Worm (Caenorhabditis elegans) whole organism, early embryonic: ENCODE results near the gene srv-24.
"Not testable (repeated sequence)": the region's sequence is repeated elsewhere in the genome, so short reads cannot be mapped to it uniquely, and the experiment has no call there.

Source experiments
- B0310.2 ChIP-seq: sonication (generic microtip); optimal IDR thresholded peaks from 2 replicates; lab custom pipeline; 2016; ENCODE audit warnings: mild to moderate bottlenecking, missing genetic modification characterization, missing compliant biosample characterization
- F13C5.2 ChIP-seq: sonication (generic microtip); optimal IDR thresholded peaks from 2 replicates; lab custom pipeline; 2017; ENCODE audit warnings: mild to moderate bottlenecking, missing genetic modification characterization, inconsistent platforms, missing compliant biosample characterization
- aly-1 ChIP-seq: sonication (generic microtip); optimal IDR thresholded peaks from 2 replicates; lab custom pipeline; 2016; ENCODE audit warnings: missing genetic modification characterization, missing compliant biosample characterization
- ama-1 ChIP-seq: fragments of 150-350 bp; optimal IDR thresholded peaks from 2 replicates; lab custom pipeline; 2014
- ceh-13 ChIP-seq: fragments of 200-800 bp; sonication (Bioruptor generic); optimal IDR thresholded peaks from 2 replicates; lab custom pipeline; 2018; ENCODE audit warnings: mild to moderate bottlenecking, missing genetic modification characterization, missing compliant biosample characterization
- ceh-36 ChIP-seq: sonication (generic microtip); optimal IDR thresholded peaks from 2 replicates; lab custom pipeline; 2016; ENCODE audit warnings: missing genetic modification characterization, inconsistent platforms, missing compliant biosample characterization
- ets-7 ChIP-seq: sonication (generic microtip); optimal IDR thresholded peaks from 2 replicates; lab custom pipeline; 2016; ENCODE audit warnings: missing genotype, missing genetic modification characterization, missing compliant biosample characterization
- flt-1 ChIP-seq: fragments of 200-800 bp; sonication (Bioruptor generic); IDR thresholded peaks from 2 replicates; pipeline ENCODE4 v1.3.6; 2022; ENCODE audit warnings: missing genetic modification characterization, missing compliant biosample characterization
- hmbx-1 ChIP-seq: sonication (generic microtip); optimal IDR thresholded peaks from 2 replicates; lab custom pipeline; 2016; ENCODE audit warnings: mild to moderate bottlenecking, missing genetic modification characterization, missing compliant biosample characterization
- hmg-4 ChIP-seq: fragments of 200-800 bp; sonication (Bioruptor generic); optimal IDR thresholded peaks from 2 replicates; lab custom pipeline; 2018; ENCODE audit warnings: mild to moderate bottlenecking, missing genetic modification characterization, missing compliant biosample characterization
- hnd-1 ChIP-seq: sonication (generic microtip); optimal IDR thresholded peaks from 2 replicates; lab custom pipeline; 2016; ENCODE audit warnings: missing genetic modification characterization, missing compliant biosample characterization
- pes-1 ChIP-seq: fragments of 200-800 bp; sonication (Bioruptor generic); IDR thresholded peaks from 2 replicates; pipeline ENCODE4 v1.3.6; 2022; ENCODE audit warnings: missing genetic modification reagents, missing genetic modification characterization, missing compliant biosample characterization
- scrt-1 ChIP-seq: fragments of 200-800 bp; sonication (Bioruptor generic); IDR thresholded peaks from 2 replicates; pipeline ENCODE4 v1.3.6; 2022; ENCODE audit warnings: missing genetic modification characterization, missing compliant biosample characterization
- sea-1 ChIP-seq: fragments of 200-800 bp; sonication (Bioruptor generic); conservative IDR thresholded peaks from 2 replicates; pipeline ENCODE4 v1.3.6; 2022; ENCODE audit warnings: missing genetic modification characterization, missing compliant biosample characterization
- tbx-11 ChIP-seq: fragments of 200-800 bp; sonication (Bioruptor generic); IDR thresholded peaks from 2 replicates; pipeline ENCODE4 v1.3.6; 2022; ENCODE audit warnings: missing genetic modification characterization, missing compliant biosample characterization
- tbx-37 ChIP-seq: fragments of 200-800 bp; sonication (Bioruptor generic); conservative IDR thresholded peaks from 2 replicates; pipeline ENCODE4 v1.3.6; 2022; ENCODE audit warnings: missing genetic modification reagents, missing genetic modification characterization, missing compliant biosample characterization
- tra-4 ChIP-seq: sonication (generic microtip); optimal IDR thresholded peaks from 2 replicates; lab custom pipeline; 2017; ENCODE audit warnings: missing genetic modification characterization, missing compliant biosample characterization

The srv-24 gene

DNA sequence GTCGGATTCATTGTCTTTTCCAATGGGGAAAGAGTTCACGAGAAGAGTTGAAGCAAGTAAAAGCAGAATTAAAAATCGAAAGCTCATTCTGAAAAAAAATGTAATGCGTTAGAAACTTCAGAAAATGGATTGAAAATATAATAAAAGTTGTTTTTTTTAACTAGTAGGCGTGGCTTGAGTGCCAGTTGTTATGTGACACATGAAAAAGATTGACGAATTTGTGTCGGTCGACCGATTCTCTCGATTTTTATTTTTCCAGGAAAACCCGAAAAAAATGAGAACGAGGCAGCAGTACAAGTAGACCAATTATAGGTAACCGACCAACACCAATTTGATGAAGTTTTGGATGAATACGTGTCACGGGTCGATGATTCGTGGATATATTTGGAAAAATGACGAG, 30.9 kb downstream of the srv-24 start, which contains the start of gene nlp-16:
nlp-16 (minus strand) TSS at position 101 of the 400 bp plus-strand sequence.
- TF ChIP-seq pes-1 (GFP tag; lab: Robert Waterston, UW) (no peak), tbx-11 (GFP tag; lab: Robert Waterston, UW) (no peak), hnd-1 (no peak), ama-1 (lab: Kevin White, UChicago) (no peak), ceh-36 (tag; lab: Kevin White, UChicago) (no peak), scrt-1 (GFP tag; lab: Robert Waterston, UW) (no peak), sea-1 (GFP tag; lab: Robert Waterston, UW) (no peak), ceh-13 (GFP tag; lab: Kevin White, UChicago) (no peak), F13C5.2 (tag; lab: Kevin White, UChicago) (no peak), flt-1 (GFP tag; lab: Robert Waterston, UW) (no peak), hmbx-1 (tag; lab: Kevin White, UChicago) (no peak), hmg-4 (GFP tag; lab: Kevin White, UChicago) (no peak), tbx-37 (GFP tag; lab: Robert Waterston, UW) (no peak), aly-1 (no peak), B0310.2 (no peak), tra-4 (tag; lab: Kevin White, UChicago) (no peak), ets-7 (tag; lab: Kevin White, UChicago) (no peak)

DNA sequence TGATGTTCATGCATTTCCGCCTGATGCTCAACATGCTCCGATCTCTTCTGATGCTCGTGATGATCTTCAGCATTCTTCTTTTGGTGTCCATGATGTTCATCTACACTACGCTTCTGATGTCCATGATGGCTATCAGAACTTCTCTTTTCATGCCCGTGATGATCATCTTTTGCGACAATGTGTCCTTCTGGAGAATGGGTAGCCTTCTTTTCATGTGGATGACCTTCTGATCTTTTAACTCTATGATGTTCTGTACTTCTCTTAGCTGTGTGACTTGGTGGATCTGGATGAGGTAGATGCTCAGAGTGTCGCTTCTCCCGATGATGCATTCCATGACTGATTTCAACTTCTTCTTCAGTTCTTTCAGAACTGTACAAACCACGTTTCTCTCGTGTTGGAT, 31.7 kb downstream of the srv-24 start:
- TF ChIP-seq ama-1 (lab: Kevin White, UChicago) (no peak), hmg-4 (GFP tag; lab: Kevin White, UChicago) (no peak), hnd-1 (no peak), ceh-36 (tag; lab: Kevin White, UChicago) (no peak), F13C5.2 (tag; lab: Kevin White, UChicago) (no peak), tra-4 (tag; lab: Kevin White, UChicago) (no peak), ets-7 (tag; lab: Kevin White, UChicago) (no peak), flt-1 (GFP tag; lab: Robert Waterston, UW) (no peak), sea-1 (GFP tag; lab: Robert Waterston, UW) (no peak), scrt-1 (GFP tag; lab: Robert Waterston, UW) (no peak), tbx-11 (GFP tag; lab: Robert Waterston, UW) (no peak), hmbx-1 (tag; lab: Kevin White, UChicago) (no peak), tbx-37 (GFP tag; lab: Robert Waterston, UW) (no peak), aly-1 (no peak), ceh-13 (GFP tag; lab: Kevin White, UChicago) (no peak), pes-1 (GFP tag; lab: Robert Waterston, UW) (no peak), B0310.2 (no peak)

DNA sequence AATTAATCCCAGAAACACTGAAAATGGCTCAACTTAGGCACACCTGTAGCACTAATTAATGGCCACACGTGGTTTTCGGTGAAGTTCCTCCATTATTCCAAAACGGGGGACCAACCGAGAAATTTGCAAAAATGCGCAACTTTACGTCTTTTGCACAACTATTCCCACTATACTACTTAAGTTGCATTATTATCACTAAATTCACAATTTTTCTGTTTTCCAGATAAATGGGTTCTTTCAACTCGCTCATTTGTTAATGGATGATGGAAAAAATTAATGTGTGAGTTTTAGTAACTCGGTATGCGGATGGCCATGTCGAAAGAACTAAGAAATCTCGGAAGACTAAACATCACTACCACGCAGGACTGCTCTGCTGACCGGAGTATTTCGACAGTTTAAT, 36.0 kb downstream of the srv-24 start, which contains the start of gene T13A10.64:
T13A10.64 (plus strand) TSS at position 301 of the 400 bp plus-strand sequence.
- no peak for TF ChIP-seq F13C5.2 (tag; lab: Kevin White, UChicago)
- TF ChIP-seq pes-1 (GFP tag; lab: Robert Waterston, UW): no peak
- no peak for TF ChIP-seq tra-4 (tag; lab: Kevin White, UChicago)
- no peak for TF ChIP-seq sea-1 (GFP tag; lab: Robert Waterston, UW)
- TF ChIP-seq ceh-36 (tag; lab: Kevin White, UChicago): no peak
- TF ChIP-seq B0310.2: no peak
- TF ChIP-seq hmg-4 (GFP tag; lab: Kevin White, UChicago): no peak
- TF ChIP-seq tbx-37 (GFP tag; lab: Robert Waterston, UW): no peak
- no peak for TF ChIP-seq aly-1
- no peak for TF ChIP-seq scrt-1 (GFP tag; lab: Robert Waterston, UW)
- no peak for TF ChIP-seq ets-7 (tag; lab: Kevin White, UChicago)
- no peak for TF ChIP-seq ceh-13 (GFP tag; lab: Kevin White, UChicago)
- TF ChIP-seq hnd-1: no peak
- TF ChIP-seq flt-1 (GFP tag; lab: Robert Waterston, UW): no peak

DNA sequence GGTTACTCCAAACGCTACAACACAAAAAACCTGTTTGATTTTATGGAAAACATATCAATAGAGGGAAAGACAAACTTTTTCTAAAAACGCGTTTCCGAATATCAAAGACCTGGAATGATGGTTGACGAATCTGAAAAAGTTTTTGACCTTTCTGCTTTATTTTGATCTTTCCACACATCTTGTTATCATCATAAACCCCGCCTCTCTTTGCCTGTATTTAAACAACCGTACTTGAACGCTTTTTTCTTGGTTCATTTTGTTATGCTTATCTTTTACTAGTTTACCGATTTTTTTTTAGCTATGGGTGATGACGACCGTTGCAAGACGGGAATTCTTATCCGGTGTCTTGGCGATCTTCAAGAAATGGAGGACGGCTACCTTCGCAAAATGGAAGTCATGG, 37.6 kb downstream of the srv-24 start, which contains the start of gene T13A10.2:
T13A10.2 (plus strand) TSS at position 301 of the 400 bp plus-strand sequence.
- not testable (repeated sequence) for TF ChIP-seq tbx-11 (GFP tag; lab: Robert Waterston, UW); B0310.2; ama-1 (lab: Kevin White, UChicago)

DNA sequence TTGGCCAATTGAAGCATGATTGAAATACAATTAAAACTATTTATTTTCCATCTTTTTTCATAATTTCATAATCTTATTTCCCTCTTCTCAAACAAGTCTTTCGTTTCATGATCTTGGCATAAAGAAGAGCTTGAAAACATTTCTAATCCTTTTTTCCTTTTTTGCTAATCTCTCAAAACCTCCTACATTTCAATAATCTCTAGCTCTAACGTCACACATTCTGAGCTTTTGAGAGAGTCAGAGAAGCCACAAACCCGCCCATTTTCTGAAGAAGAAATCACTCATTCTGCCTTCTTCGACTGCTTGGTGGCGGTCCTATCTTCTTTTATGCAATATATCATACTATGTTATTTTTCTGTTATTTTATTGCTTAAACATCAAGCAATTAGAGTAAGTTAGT, 41.0 kb downstream of the srv-24 start, which contains the start of gene F58F9.1:
F58F9.1 (plus strand) TSS at position 251 of the 400 bp plus-strand sequence.
- TF ChIP-seq ets-7 (tag; lab: Kevin White, UChicago) (no peak), hnd-1 (no peak), aly-1 (no peak), hmbx-1 (tag; lab: Kevin White, UChicago) (no peak), ama-1 (lab: Kevin White, UChicago) (no peak), hmg-4 (GFP tag; lab: Kevin White, UChicago) (no peak), pes-1 (GFP tag; lab: Robert Waterston, UW) (no peak), ceh-13 (GFP tag; lab: Kevin White, UChicago) (no peak), tbx-37 (GFP tag; lab: Robert Waterston, UW) (no peak), B0310.2 (no peak), F13C5.2 (tag; lab: Kevin White, UChicago) (no peak), flt-1 (GFP tag; lab: Robert Waterston, UW) (no peak), tra-4 (tag; lab: Kevin White, UChicago) (no peak), tbx-11 (GFP tag; lab: Robert Waterston, UW) (no peak), sea-1 (GFP tag; lab: Robert Waterston, UW) (no peak), scrt-1 (GFP tag; lab: Robert Waterston, UW) (no peak), ceh-36 (tag; lab: Kevin White, UChicago) (no peak)

DNA sequence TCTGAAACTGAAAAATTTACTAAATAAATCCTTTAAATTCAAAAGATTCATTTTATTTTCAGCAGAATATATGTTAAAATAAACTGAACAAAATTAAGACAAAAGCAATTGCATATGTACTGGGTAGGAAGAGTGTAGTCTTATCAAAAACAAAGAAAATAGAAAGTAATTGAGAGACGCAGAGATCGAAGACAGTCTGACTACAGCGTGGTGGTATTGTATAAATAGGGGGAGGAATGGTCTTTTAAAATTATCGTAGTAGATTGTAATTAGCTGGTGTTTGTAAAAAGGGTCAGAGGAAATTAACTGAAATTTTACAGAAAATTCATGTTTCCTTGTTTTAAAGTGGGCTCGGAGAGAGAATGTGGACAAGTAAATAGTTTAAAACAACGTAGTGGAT, 42.2 kb downstream of the srv-24 start, which contains the start of gene acox-3:
acox-3 (minus strand) TSS at position 7 of the 400 bp plus-strand sequence.
- TF ChIP-seq ama-1 (lab: Kevin White, UChicago) (no peak), B0310.2 (no peak)

DNA sequence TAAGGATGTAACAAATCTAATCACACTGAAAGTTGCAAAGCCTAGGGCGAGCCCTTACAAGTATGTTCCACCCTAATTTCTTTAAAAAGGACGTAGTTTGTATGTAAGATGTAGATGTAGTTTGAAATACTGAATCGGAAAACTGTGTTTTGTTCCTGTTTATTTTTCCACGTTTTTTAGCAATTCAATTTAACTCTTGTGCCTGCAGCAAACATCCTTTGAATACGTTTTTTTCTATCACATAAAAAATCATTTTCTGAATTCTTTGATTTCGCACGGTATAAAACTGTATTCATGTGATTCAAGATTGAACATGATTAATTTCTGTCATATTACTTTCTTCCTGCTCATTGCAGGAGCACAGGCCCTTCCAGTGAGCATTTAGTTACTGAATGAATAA, 50.6 kb downstream of the srv-24 start, which contains the start of gene F58F9.9:
F58F9.9 (plus strand) TSS at position 301 of the 400 bp plus-strand sequence.
- no peak for TF ChIP-seq tbx-11 (GFP tag; lab: Robert Waterston, UW)
- no peak for TF ChIP-seq hmbx-1 (tag; lab: Kevin White, UChicago)
- no peak for TF ChIP-seq scrt-1 (GFP tag; lab: Robert Waterston, UW)
- TF ChIP-seq F13C5.2 (tag; lab: Kevin White, UChicago): no peak
- TF ChIP-seq pes-1 (GFP tag; lab: Robert Waterston, UW): no peak
- no peak for TF ChIP-seq ama-1 (lab: Kevin White, UChicago)
- TF ChIP-seq flt-1 (GFP tag; lab: Robert Waterston, UW): no peak
- no peak for TF ChIP-seq hnd-1
- TF ChIP-seq ceh-13 (GFP tag; lab: Kevin White, UChicago): no peak
- TF ChIP-seq hmg-4 (GFP tag; lab: Kevin White, UChicago): no peak
- TF ChIP-seq ets-7 (tag; lab: Kevin White, UChicago): no peak
- no peak for TF ChIP-seq B0310.2
- TF ChIP-seq ceh-36 (tag; lab: Kevin White, UChicago): no peak
- TF ChIP-seq tbx-37 (GFP tag; lab: Robert Waterston, UW): no peak
- TF ChIP-seq sea-1 (GFP tag; lab: Robert Waterston, UW): no peak
- no peak for TF ChIP-seq tra-4 (tag; lab: Kevin White, UChicago)
- TF ChIP-seq aly-1: no peak
